Fruit fly (Drosophila melanogaster) whole organism, wandering third instar larva: Measurements from ENCODE around the gene Pmm2.

ENCODE experiments used
- Dfd ChIP-seq: fragments of >200 bp; optimal IDR thresholded peaks from 2 replicates; lab custom pipeline; 2017; ENCODE audit warnings: missing biosample characterization, missing genetic modification characterization
- Myc ChIP-seq: fragments of >200 bp; optimal IDR thresholded peaks from 2 replicates; lab custom pipeline; 2017
- Vsx2 ChIP-seq: fragments of 200-300, 225-300 bp; sonication (Bioruptor generic); optimal IDR thresholded peaks from 2 replicates; lab custom pipeline; 2018; ENCODE audit warnings: missing biosample characterization, missing genetic modification characterization; ENCODE audit not compliant: partially characterized antibody
- br ChIP-seq: fragments of 200-800 bp; sonication (Bioruptor generic); optimal IDR thresholded peaks from 2 replicates; lab custom pipeline; 2016; ENCODE audit warnings: missing biosample characterization, missing genetic modification characterization
- ey ChIP-seq: fragments of 200-800 bp; sonication (Bioruptor generic); optimal IDR thresholded peaks from 2 replicates; lab custom pipeline; 2016; ENCODE audit warnings: missing biosample characterization, missing genetic modification characterization
- fru ChIP-seq: fragments of 200-800 bp; sonication (Bioruptor generic); optimal IDR thresholded peaks from 3 replicates; lab custom pipeline; 2016; ENCODE audit warnings: missing biosample characterization, mild to moderate bottlenecking, missing genetic modification characterization
- h ChIP-seq: fragments of 200-800 bp; sonication (Bioruptor generic); optimal IDR thresholded peaks from 3 replicates; lab custom pipeline; 2016; ENCODE audit warnings: missing biosample characterization, mild to moderate bottlenecking, missing genetic modification characterization
- jim ChIP-seq: fragments of 175-275, 200-325 bp; sonication (Bioruptor generic); optimal IDR thresholded peaks from 2 replicates; lab custom pipeline; 2016; ENCODE audit warnings: missing biosample characterization, mild to moderate bottlenecking, missing genetic modification characterization
- lola ChIP-seq: fragments of >200 bp; optimal IDR thresholded peaks from 2 replicates; lab custom pipeline; 2017; ENCODE audit warnings: missing biosample characterization, missing genetic modification characterization
- pan ChIP-seq: fragments of >200 bp; optimal IDR thresholded peaks from 2 replicates; lab custom pipeline; 2017
- psq ChIP-seq: fragments of 200-800 bp; sonication (Bioruptor generic); optimal IDR thresholded peaks from 3 replicates; lab custom pipeline; 2017; ENCODE audit warnings: missing biosample characterization, mild to moderate bottlenecking, missing genetic modification characterization, moderate library complexity
- usp ChIP-seq: fragments of >200 bp; optimal IDR thresholded peaks from 2 replicates; lab custom pipeline; 2017; ENCODE audit warnings: missing biosample characterization, missing genetic modification characterization

dm6 chr3L:12574867-12575266 is 40.5 kb downstream of the Pmm2 start:
- TF ChIP-seq pan (lab: Kevin White, UChicago): no peak
- no peak for TF ChIP-seq ey (GFP tag; lab: Kevin White, UChicago)
- no peak for TF ChIP-seq jim (GFP tag; lab: Kevin White, UChicago)
- TF ChIP-seq fru (GFP tag; lab: Kevin White, UChicago): no peak
- TF ChIP-seq usp: no peak
- TF ChIP-seq br (GFP tag; lab: Kevin White, UChicago): no peak
- TF ChIP-seq Vsx2 (GFP tag; lab: Kevin White, UChicago): no peak
- TF ChIP-seq h: no peak
- no peak for TF ChIP-seq lola
- no peak for TF ChIP-seq psq (GFP tag; lab: Kevin White, UChicago)
- no peak for TF ChIP-seq Dfd (GFP tag; lab: Kevin White, UChicago)
- TF ChIP-seq Myc: no peak
